Worm (Caenorhabditis elegans): ENCODE data around the gene eef-1B.2.

Gene eef-1B.2

ce11 chrIV:15056081-15056586 lies 19.0 kb downstream of the eef-1B.2 start, which contains the start of gene Y41E3.19:
TSS of gene Y41E3.19 (plus strand) at chrIV:15056131.
- TF ChIP-seq mep-1 (tag; optimal IDR thresholded peaks at IDR 0.05): no peak
- no peak for TF ChIP-seq unc-39 (tag; optimal IDR thresholded peaks at IDR 0.05)
- no peak for TF ChIP-seq ceh-39 (tag; optimal IDR thresholded peaks at IDR 0.05)
- no peak for TF ChIP-seq nhr-237 (tag; optimal IDR thresholded peaks at IDR 0.05)
- no peak for TF ChIP-seq drap-1 (GFP tag; optimal IDR thresholded peaks at IDR 0.05)
- no peak for TF ChIP-seq tbx-8 (GFP tag; optimal IDR thresholded peaks at IDR 0.05)
- TF ChIP-seq cnd-1 (tag; optimal IDR thresholded peaks at IDR 0.05): no peak
- TF ChIP-seq zip-8 (tag; optimal IDR thresholded peaks at IDR 0.05): no peak
- TF ChIP-seq nhr-2 (tag; optimal IDR thresholded peaks at IDR 0.05): no peak
- TF ChIP-seq M03D4.4 (tag; optimal IDR thresholded peaks at IDR 0.05): no peak
- no peak for TF ChIP-seq elt-3 (tag; optimal IDR thresholded peaks at IDR 0.05)
- TF ChIP-seq hlh-1 (tag; optimal IDR thresholded peaks at IDR 0.05): no peak
- no peak for TF ChIP-seq bed-3 (GFP tag; optimal IDR thresholded peaks at IDR 0.05)
- no peak for TF ChIP-seq lin-32 (GFP tag; optimal IDR thresholded peaks at IDR 0.05)
- no peak for TF ChIP-seq ztf-11 (tag; optimal IDR thresholded peaks at IDR 0.05)
- TF ChIP-seq pha-4 (tag; optimal IDR thresholded peaks at IDR 0.05): no peak
- no peak for TF ChIP-seq blmp-1 (tag; optimal IDR thresholded peaks at IDR 0.05)
- TF ChIP-seq unc-62 (GFP tag; optimal IDR thresholded peaks at IDR 0.05): no peak

ce11 chrIV:15057994-15058393 lies 20.9 kb downstream of the eef-1B.2 start, which contains the start of gene Y41E3.13:
TSS of gene Y41E3.13 (plus strand) at chrIV:15058294.
- TF ChIP-seq nhr-2 (tag; optimal IDR thresholded peaks at IDR 0.05): no peak
- no peak for TF ChIP-seq unc-62 (GFP tag; optimal IDR thresholded peaks at IDR 0.05)
- no peak for TF ChIP-seq drap-1 (GFP tag; optimal IDR thresholded peaks at IDR 0.05)
- TF ChIP-seq pha-4 (tag; optimal IDR thresholded peaks at IDR 0.05): no peak
- TF ChIP-seq lsy-2 (tag; optimal IDR thresholded peaks at IDR 0.05): no peak
- no peak for TF ChIP-seq M03D4.4 (tag; optimal IDR thresholded peaks at IDR 0.05)
- no peak for TF ChIP-seq nhr-12 (tag; optimal IDR thresholded peaks at IDR 0.05)
- no peak for TF ChIP-seq unc-120 (tag; optimal IDR thresholded peaks at IDR 0.05; ENCODE audit: poor library complexity, severe bottlenecking)
- no peak for TF ChIP-seq ham-2 (GFP tag; optimal IDR thresholded peaks at IDR 0.05)
- TF ChIP-seq mep-1 (tag; optimal IDR thresholded peaks at IDR 0.05): no peak

- TF ChIP-seq blmp-1 (tag; optimal IDR thresholded peaks at IDR 0.05): no peak
- peak; percentile 91 for TF ChIP-seq zip-8 (tag; optimal IDR thresholded peaks at IDR 0.05)
These were observed 26.7 kb downstream of the eef-1B.2 start for ce11 chrIV:15063789-15064188.

- TF ChIP-seq unc-120 (tag; optimal IDR thresholded peaks at IDR 0.05; ENCODE audit: poor library complexity, severe bottlenecking): no peak
- TF ChIP-seq lin-32 (GFP tag; optimal IDR thresholded peaks at IDR 0.05): no peak
- TF ChIP-seq nhr-28 (tag; optimal IDR thresholded peaks at IDR 0.05): no peak
- TF ChIP-seq ztf-11 (tag; optimal IDR thresholded peaks at IDR 0.05): no peak
- no peak for TF ChIP-seq nhr-12 (tag; optimal IDR thresholded peaks at IDR 0.05)
- TF ChIP-seq unc-39 (tag; optimal IDR thresholded peaks at IDR 0.05): no peak
- TF ChIP-seq blmp-1 (tag; optimal IDR thresholded peaks at IDR 0.05): no peak
- TF ChIP-seq mep-1 (tag; optimal IDR thresholded peaks at IDR 0.05): no peak
- TF ChIP-seq snpc-4 (tag; optimal IDR thresholded peaks at IDR 0.05): no peak
- TF ChIP-seq zip-8 (tag; optimal IDR thresholded peaks at IDR 0.05): no peak
- TF ChIP-seq nhr-2 (tag; optimal IDR thresholded peaks at IDR 0.05): no peak
- no peak for TF ChIP-seq hlh-1 (tag; optimal IDR thresholded peaks at IDR 0.05)
- TF ChIP-seq ceh-39 (tag; optimal IDR thresholded peaks at IDR 0.05): no peak
- no peak for TF ChIP-seq elt-3 (tag; optimal IDR thresholded peaks at IDR 0.05)
- no peak for TF ChIP-seq flh-1 (GFP tag; optimal IDR thresholded peaks at IDR 0.05)
- TF ChIP-seq mls-2 (tag; optimal IDR thresholded peaks at IDR 0.05): no peak
- TF ChIP-seq tbx-8 (GFP tag; optimal IDR thresholded peaks at IDR 0.05): no peak
- no peak for TF ChIP-seq ceh-83 (GFP tag; optimal IDR thresholded peaks at IDR 0.05)
- TF ChIP-seq drap-1 (GFP tag; optimal IDR thresholded peaks at IDR 0.05): no peak
These were observed 28.5 kb downstream of the eef-1B.2 start, which contains the start of gene Y41E3.18 for ce11 chrIV:15065653-15066052. TSS of gene Y41E3.18 (minus strand) at chrIV:15065753.

- TF ChIP-seq snpc-4 (tag; optimal IDR thresholded peaks at IDR 0.05) (no peak), nhr-237 (tag; optimal IDR thresholded peaks at IDR 0.05) (no peak), lin-13 (tag; optimal IDR thresholded peaks at IDR 0.05) (no peak), elt-3 (tag; optimal IDR thresholded peaks at IDR 0.05) (no peak), unc-120 (tag; optimal IDR thresholded peaks at IDR 0.05; ENCODE audit: poor library complexity, severe bottlenecking) (no peak), M03D4.4 (tag; optimal IDR thresholded peaks at IDR 0.05) (no peak), sptf-1 (tag; optimal IDR thresholded peaks at IDR 0.05) (no peak), bed-3 (GFP tag; optimal IDR thresholded peaks at IDR 0.05) (no peak), hlh-1 (tag; optimal IDR thresholded peaks at IDR 0.05) (no peak), nhr-2 (tag; optimal IDR thresholded peaks at IDR 0.05) (no peak), ceh-83 (GFP tag; optimal IDR thresholded peaks at IDR 0.05) (no peak)
These were observed 31.7 kb downstream of the eef-1B.2 start, which contains the start of gene srt-48 for ce11 chrIV:15068818-15069217. TSS of gene srt-48 (minus strand) at chrIV:15068918.
